Fruit fly (Drosophila melanogaster) whole organism, prepupa: Measurements from ENCODE around the gene CG9166.

Experiments used
- Blimp-1 ChIP-seq: fragments of 200-800 bp; sonication (Bioruptor generic); optimal IDR thresholded peaks from 3 replicates; lab custom pipeline; 2017; ENCODE audit warnings: missing biosample characterization, missing genetic modification characterization, mild to moderate bottlenecking, moderate library complexity, missing genetic modification reagents
- CG11294 ChIP-seq: fragments of 200-800 bp; sonication (Bioruptor generic); IDR thresholded peaks from 2 replicates; pipeline ENCODE4 v1.3.6; 2022; ENCODE audit warnings: missing biosample characterization, missing genetic modification characterization
- CG11762 ChIP-seq: fragments of 200-800 bp; sonication (Bioruptor generic); optimal IDR thresholded peaks from 3 replicates; lab custom pipeline; 2016; ENCODE audit warnings: missing biosample characterization, missing genetic modification characterization; ENCODE audit not compliant: insufficient read depth
- CG1621 ChIP-seq: fragments of 200-800 bp; sonication (Bioruptor generic); optimal IDR thresholded peaks from 3 replicates; lab custom pipeline; 2018; ENCODE audit warnings: missing biosample characterization, mild to moderate bottlenecking, missing genetic modification characterization
- CG16779 ChIP-seq: fragments of 200-800 bp; sonication (Bioruptor generic); optimal IDR thresholded peaks from 3 replicates; lab custom pipeline; 2017; ENCODE audit warnings: missing biosample characterization, mild to moderate bottlenecking, missing genetic modification characterization
- CG3032 ChIP-seq: fragments of 200-800 bp; optimal IDR thresholded peaks from 2 replicates; lab custom pipeline; 2019; ENCODE audit warnings: missing biosample characterization, mild to moderate bottlenecking, missing genetic modification characterization, moderate library complexity
- CG31627 ChIP-seq: fragments of 200-800 bp; sonication (Bioruptor generic); optimal IDR thresholded peaks from 3 replicates; lab custom pipeline; 2016; ENCODE audit warnings: missing biosample characterization, missing genetic modification characterization
- CG32006 ChIP-seq: fragments of 200-800 bp; sonication (Bioruptor generic); optimal IDR thresholded peaks from 3 replicates; lab custom pipeline; 2017; ENCODE audit warnings: missing biosample characterization, mild to moderate bottlenecking, missing genetic modification characterization
- CG3919 ChIP-seq: fragments of 200-800 bp; sonication (Bioruptor generic); optimal IDR thresholded peaks from 3 replicates; lab custom pipeline; 2016; ENCODE audit warnings: missing biosample characterization, missing genetic modification characterization
- CG4318 ChIP-seq: fragments of 200-800 bp; sonication (Bioruptor generic); optimal IDR thresholded peaks from 3 replicates; lab custom pipeline; 2017; ENCODE audit warnings: missing biosample characterization, mild to moderate bottlenecking, missing genetic modification characterization
- CG6276 ChIP-seq: fragments of 200-800 bp; sonication (Bioruptor generic); optimal IDR thresholded peaks from 2 replicates; lab custom pipeline; 2017; ENCODE audit warnings: missing biosample characterization, mild to moderate bottlenecking, missing genetic modification characterization
- CG6792 ChIP-seq: fragments of 200-800 bp; sonication (Bioruptor generic); optimal IDR thresholded peaks from 3 replicates; lab custom pipeline; 2016; ENCODE audit warnings: missing biosample characterization, missing genetic modification characterization
- CG6808 ChIP-seq: fragments of 200-800 bp; sonication (Bioruptor generic); optimal IDR thresholded peaks from 3 replicates; lab custom pipeline; 2017; ENCODE audit warnings: missing biosample characterization, missing genetic modification characterization, mild to moderate bottlenecking, moderate library complexity, missing genetic modification reagents
- CG6854 ChIP-seq: fragments of 200-800 bp; sonication (Bioruptor generic); optimal IDR thresholded peaks from 2 replicates; lab custom pipeline; 2017; ENCODE audit warnings: missing biosample characterization, mild to moderate bottlenecking, missing genetic modification characterization
- CG8119 ChIP-seq: fragments of 200-800 bp; sonication (Bioruptor generic); IDR thresholded peaks from 3 replicates; pipeline ENCODE4 v1.3.6; 2022; ENCODE audit warnings: missing biosample characterization, missing genetic modification characterization
- CG8319 ChIP-seq: fragments of 200-800 bp; sonication (Bioruptor generic); optimal IDR thresholded peaks from 3 replicates; lab custom pipeline; 2016; ENCODE audit warnings: missing biosample characterization, missing genetic modification characterization
- CG9139 ChIP-seq: fragments of 200-800 bp; sonication (Bioruptor generic); optimal IDR thresholded peaks from 3 replicates; lab custom pipeline; 2017; ENCODE audit warnings: missing biosample characterization, mild to moderate bottlenecking, missing genetic modification characterization
- Eip78C ChIP-seq: fragments of 200-800 bp; sonication (Bioruptor generic); peaks from one replicate; lab custom pipeline; 2016; ENCODE audit warnings: missing biosample characterization, missing genetic modification characterization
- Eip93F ChIP-seq: fragments of 200-800 bp; sonication (Bioruptor generic); optimal IDR thresholded peaks from 2 replicates; lab custom pipeline; 2016; ENCODE audit warnings: missing biosample characterization, mild to moderate bottlenecking, missing genetic modification characterization
- Ets21C ChIP-seq: fragments of 200-800 bp; sonication (Bioruptor generic); optimal IDR thresholded peaks from 3 replicates; lab custom pipeline; 2016; ENCODE audit warnings: missing biosample characterization, missing genetic modification characterization
- Ets96B ChIP-seq: fragments of 200-800 bp; optimal IDR thresholded peaks from 2 replicates; lab custom pipeline; 2019; ENCODE audit warnings: missing biosample characterization, mild to moderate bottlenecking, missing genetic modification characterization, moderate library complexity
- Hr38 ChIP-seq: sonication (Bioruptor generic); optimal IDR thresholded peaks from 2 replicates; lab custom pipeline; 2016; ENCODE audit warnings: missing biosample characterization, missing genetic modification characterization
- Hr39 ChIP-seq: fragments of 200-800 bp; sonication (Bioruptor generic); optimal IDR thresholded peaks from 2 replicates; lab custom pipeline; 2016; ENCODE audit warnings: missing biosample characterization, missing genetic modification characterization
- Hr4 ChIP-seq: fragments of 200-800 bp; sonication (Bioruptor generic); optimal IDR thresholded peaks from 3 replicates; lab custom pipeline; 2016; ENCODE audit warnings: missing biosample characterization, missing genetic modification characterization
- Lpt ChIP-seq: fragments of 200-800 bp; sonication (Bioruptor generic); optimal IDR thresholded peaks from 3 replicates; lab custom pipeline; 2016; ENCODE audit warnings: missing biosample characterization, missing genetic modification characterization
- Met ChIP-seq: fragments of 200-800 bp; sonication (Bioruptor generic); optimal IDR thresholded peaks from 3 replicates; lab custom pipeline; 2016; ENCODE audit warnings: missing biosample characterization, missing genetic modification characterization
- OdsH ChIP-seq: fragments of 200-800 bp; sonication (Bioruptor generic); optimal IDR thresholded peaks from 3 replicates; lab custom pipeline; 2016; ENCODE audit warnings: missing biosample characterization, missing genetic modification characterization
- Smox ChIP-seq: fragments of 200-800 bp; sonication (Bioruptor generic); optimal IDR thresholded peaks from 3 replicates; lab custom pipeline; 2016; ENCODE audit warnings: missing biosample characterization, missing genetic modification characterization
- Sox14 ChIP-seq: fragments of 200-800 bp; sonication (Bioruptor generic); optimal IDR thresholded peaks from 3 replicates; lab custom pipeline; 2016; ENCODE audit warnings: missing biosample characterization, missing genetic modification characterization
- Sox15 ChIP-seq: fragments of 200-800 bp; sonication (Bioruptor generic); optimal IDR thresholded peaks from 3 replicates; lab custom pipeline; 2016; ENCODE audit warnings: missing biosample characterization, missing genetic modification characterization
- achi ChIP-seq: fragments of 200-800 bp; sonication (Bioruptor generic); optimal IDR thresholded peaks from 3 replicates; lab custom pipeline; 2016; ENCODE audit warnings: missing biosample characterization, missing genetic modification characterization
- acj6 ChIP-seq: fragments of 200-800 bp; sonication (Bioruptor generic); optimal IDR thresholded peaks from 3 replicates; lab custom pipeline; 2016; ENCODE audit warnings: missing biosample characterization, missing genetic modification characterization
- cyc ChIP-seq: fragments of 200-800 bp; sonication (Bioruptor generic); optimal IDR thresholded peaks from 3 replicates; lab custom pipeline; 2016; ENCODE audit warnings: missing biosample characterization, missing genetic modification characterization
- dac ChIP-seq: fragments of 200-800 bp; sonication (Bioruptor generic); optimal IDR thresholded peaks from 2 replicates; lab custom pipeline; 2017; ENCODE audit warnings: missing biosample characterization, mild to moderate bottlenecking, missing genetic modification characterization
- esn ChIP-seq: fragments of 200-800 bp; sonication (Bioruptor generic); optimal IDR thresholded peaks from 2 replicates; lab custom pipeline; 2016; ENCODE audit warnings: missing biosample characterization, mild to moderate bottlenecking, missing genetic modification characterization, moderate library complexity
- fd85E ChIP-seq: fragments of 200-800 bp; sonication (Bioruptor generic); optimal IDR thresholded peaks from 3 replicates; lab custom pipeline; 2016; ENCODE audit warnings: missing biosample characterization, missing genetic modification characterization
- fkh ChIP-seq: fragments of 200-800 bp; sonication (Bioruptor generic); optimal IDR thresholded peaks from 3 replicates; lab custom pipeline; 2017; ENCODE audit warnings: missing biosample characterization, mild to moderate bottlenecking, missing genetic modification characterization, moderate library complexity
- net ChIP-seq: fragments of 200-800 bp; sonication (Bioruptor generic); optimal IDR thresholded peaks from 3 replicates; lab custom pipeline; 2016; ENCODE audit warnings: missing biosample characterization, missing genetic modification characterization
- salr ChIP-seq, 2 experiments: fragments of 200-800 bp; sonication (Bioruptor generic); optimal IDR thresholded peaks; 3 replicates each; lab custom pipeline; 2016 to 2018; ENCODE audit warnings: missing biosample characterization in 2 of 2, missing genetic modification characterization in 2 of 2, mild to moderate bottlenecking in 1 of 2
- spab ChIP-seq: fragments of 200-800 bp; sonication (Bioruptor generic); optimal IDR thresholded peaks from 2 replicates; lab custom pipeline; 2017; ENCODE audit warnings: missing biosample characterization, mild to moderate bottlenecking, missing genetic modification characterization, missing genetic modification reagents
- svp ChIP-seq: fragments of 200-800 bp; sonication (Bioruptor generic); peaks from one replicate; lab custom pipeline; 2016; ENCODE audit warnings: missing biosample characterization, missing genetic modification characterization
- topi ChIP-seq: fragments of 200-800 bp; sonication (Bioruptor generic); optimal IDR thresholded peaks from 3 replicates; lab custom pipeline; 2016; ENCODE audit warnings: missing biosample characterization, missing genetic modification characterization
- vri ChIP-seq: fragments of 200-800 bp; sonication (Bioruptor generic); optimal IDR thresholded peaks from 3 replicates; lab custom pipeline; 2016; ENCODE audit warnings: missing biosample characterization, mild to moderate bottlenecking, missing genetic modification characterization

Gene CG9166

dm6 chr3L:1378862-1379543 is 28.1 kb downstream of the CG9166 start (continued):
- TF ChIP-seq spab (GFP tag; lab: Kevin White, UChicago) (peak; percentile 65), CG11762 (GFP tag; lab: Kevin White, UChicago) (peak; percentile 30), CG32006 (GFP tag; lab: Kevin White, UChicago) (peak; percentile 85), CG6808 (peak; percentile 71), esn (GFP tag; lab: Kevin White, UChicago) (peak; percentile 75), CG3032 (peak; percentile 61), OdsH (GFP tag; lab: Kevin White, UChicago) (peak; percentile 74), CG9139 (peak; percentile 64), topi (peak; percentile 77), salr (GFP tag; optimal IDR thresholded peaks at IDR 0.05; lab: Kevin White, UChicago) (peak; percentile 8 to 63), net (GFP tag; lab: Kevin White, UChicago) (peak; percentile 76), CG16779 (tag; lab: Kevin White, UChicago) (peak; percentile 75), CG4318 (peak; percentile 68), CG11294 (GFP tag; lab: Robert Waterston, UW) (peak; percentile 79), CG3919 (GFP tag; lab: Kevin White, UChicago) (peak; percentile 66), CG8119 (GFP tag; lab: Robert Waterston, UW) (peak; percentile 93), Eip93F (GFP tag; lab: Kevin White, UChicago) (no peak), vri (GFP tag; lab: Kevin White, UChicago) (peak; percentile 15), CG31627 (GFP tag; lab: Kevin White, UChicago) (peak; percentile 62), fkh (GFP tag; lab: Kevin White, UChicago) (peak; percentile 29), Hr4 (GFP tag; lab: Kevin White, UChicago) (peak; percentile 81), CG6854 (GFP tag; lab: Kevin White, UChicago) (peak; percentile 36), Blimp-1 (GFP tag; lab: Kevin White, UChicago) (peak; percentile 3), dac (peak; percentile 51), Ets21C (GFP tag; lab: Kevin White, UChicago) (peak; percentile 26), Ets96B (tag; lab: Kevin White, UChicago) (peak; percentile 65)

- TF ChIP-seq Hr39 (GFP tag; lab: Kevin White, UChicago) (no peak), CG6854 (GFP tag; lab: Kevin White, UChicago) (no peak), Eip78C (GFP tag; lab: Kevin White, UChicago) (peak; percentile 23), Smox (GFP tag; lab: Kevin White, UChicago) (no peak), achi (GFP tag; lab: Kevin White, UChicago) (no peak), svp (GFP tag; lab: Kevin White, UChicago) (peak; percentile 29), CG9139 (no peak), Met (GFP tag; lab: Kevin White, UChicago) (no peak)
These were observed 29.0 kb downstream of the CG9166 start for dm6 chr3L:1379741-1380465.

- TF ChIP-seq Sox15 (GFP tag; lab: Kevin White, UChicago) (no peak), svp (GFP tag; lab: Kevin White, UChicago) (peak; percentile 56), CG1621 (peak; percentile 27), Hr38 (no peak), Eip93F (GFP tag; lab: Kevin White, UChicago) (no peak), dac (no peak), net (GFP tag; lab: Kevin White, UChicago) (peak; percentile 11), Blimp-1 (GFP tag; lab: Kevin White, UChicago) (no peak), OdsH (GFP tag; lab: Kevin White, UChicago) (no peak), Hr39 (GFP tag; lab: Kevin White, UChicago) (no peak), acj6 (GFP tag; lab: Kevin White, UChicago) (no peak), spab (GFP tag; lab: Kevin White, UChicago) (peak; percentile 20), fd85E (GFP tag; lab: Kevin White, UChicago) (no peak), Ets96B (tag; lab: Kevin White, UChicago) (no peak), salr (GFP tag; optimal IDR thresholded peaks at IDR 0.05; lab: Kevin White, UChicago) (no peak), CG16779 (tag; lab: Kevin White, UChicago) (peak; percentile 6), Hr4 (GFP tag; lab: Kevin White, UChicago) (no peak), Lpt (GFP tag; lab: Kevin White, UChicago) (no peak), esn (GFP tag; lab: Kevin White, UChicago) (no peak), CG6792 (GFP tag; lab: Kevin White, UChicago) (no peak), cyc (GFP tag; lab: Kevin White, UChicago) (no peak), CG3032 (no peak), achi (GFP tag; lab: Kevin White, UChicago) (no peak), CG3919 (GFP tag; lab: Kevin White, UChicago) (no peak), Sox14 (GFP tag; lab: Kevin White, UChicago) (peak; percentile 68), CG6276 (GFP tag; lab: Kevin White, UChicago) (peak; percentile 41), CG8319 (GFP tag; lab: Kevin White, UChicago) (no peak), Eip78C (GFP tag; lab: Kevin White, UChicago) (no peak)
These were observed 30.0 kb downstream of the CG9166 start for dm6 chr3L:1380959-1381358.
